Fruit fly (Drosophila melanogaster): ENCODE measurements around the gene Obp28a.

Obp28a gene

dm6 chr2L:7497265-7497664, at the start of gene Obp28a:
Gene Obp28a (minus strand): TSS chr2L:7497365.
- no peak for TF ChIP-seq CG14655 (GFP tag; optimal IDR thresholded peaks at IDR 0.05)
- TF ChIP-seq gl (tag; optimal IDR thresholded peaks at IDR 0.05): no peak
- no peak for TF ChIP-seq Pif1B (GFP tag; optimal IDR thresholded peaks at IDR 0.05)

DNA sequence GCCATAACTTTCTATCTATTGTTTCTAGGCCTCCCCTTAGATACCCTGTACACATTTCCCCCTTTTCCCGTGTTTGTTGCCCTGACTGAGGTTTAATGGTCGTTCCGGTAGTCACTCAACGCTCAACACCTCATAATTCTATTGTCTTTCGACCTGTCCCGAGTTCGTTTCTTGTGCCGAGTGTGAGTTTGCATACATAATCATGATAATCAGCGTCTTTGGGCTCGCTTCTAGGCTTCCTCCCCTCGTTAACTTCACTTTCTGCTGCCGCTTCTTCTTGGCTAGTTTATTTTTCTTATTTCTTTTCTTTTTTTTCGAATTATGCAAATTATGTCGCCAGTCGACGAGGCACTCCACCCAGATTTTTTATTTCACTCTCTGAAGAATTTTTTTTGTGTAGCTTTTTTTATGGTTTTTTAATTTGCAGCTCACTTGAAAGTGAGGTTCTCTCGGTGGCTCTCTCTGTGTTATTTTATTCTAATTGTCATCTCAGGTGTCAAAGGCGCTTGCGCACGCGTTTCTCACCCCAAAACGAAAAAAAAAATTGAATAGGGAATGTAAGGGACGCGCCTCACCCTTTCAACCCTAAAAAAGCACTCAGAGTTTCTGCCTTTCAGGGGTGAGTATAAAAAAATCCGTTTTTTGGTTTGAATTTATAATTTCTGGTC, 48.6 kb upstream of the Obp28a start:
- peak; percentile 27; the same call in 1 of the 2 replicates for TF ChIP-seq CG12605 (GFP tag; IDR thresholded peaks at IDR 0.05)
- TF ChIP-seq CG13204 (GFP tag; optimal IDR thresholded peaks at IDR 0.05): no peak
- no peak for TF ChIP-seq gl (tag; optimal IDR thresholded peaks at IDR 0.05)
- TF ChIP-seq Pif1B (GFP tag; optimal IDR thresholded peaks at IDR 0.05): no peak
- no peak for TF ChIP-seq CG17806 (tag; optimal IDR thresholded peaks at IDR 0.05)

DNA sequence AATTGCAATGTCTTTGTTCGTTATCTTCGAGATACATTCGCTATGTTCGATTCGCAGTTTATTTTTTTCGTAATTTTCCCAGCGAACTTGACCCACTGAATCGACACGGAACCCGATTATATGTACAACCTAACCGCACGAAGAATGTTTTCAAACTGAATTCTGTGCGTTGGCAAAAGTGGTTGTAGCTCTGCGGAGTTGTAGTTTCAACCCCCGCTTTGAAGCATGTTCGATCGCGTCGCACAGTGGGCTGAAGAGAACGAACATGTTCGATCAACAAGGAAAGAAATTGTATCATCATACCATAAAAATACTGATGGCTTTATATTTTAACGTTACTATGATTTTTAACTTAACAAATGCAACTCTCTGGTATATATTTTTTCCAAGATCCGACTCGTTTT, 47.1 kb upstream of the Obp28a start:
- TF ChIP-seq Ets98B (GFP tag; IDR thresholded peaks at IDR 0.05): peak; percentile 25; the same call in 1 of the 2 replicates
- no peak for TF ChIP-seq Snoo (tag; optimal IDR thresholded peaks at IDR 0.05)
- TF ChIP-seq CG10348 (GFP tag; IDR thresholded peaks at IDR 0.05): no peak
- no peak for TF ChIP-seq CG32121 (GFP tag; IDR thresholded peaks at IDR 0.05)
- no peak for TF ChIP-seq CG17806 (tag; optimal IDR thresholded peaks at IDR 0.05)
- TF ChIP-seq CG4496 (GFP tag; IDR thresholded peaks at IDR 0.05): 0 out of 3 replicates have a peak, but pooled peaks have one; percentile 11
- peak; percentile 7 for TF ChIP-seq CG8301 (tag; optimal IDR thresholded peaks at IDR 0.05)
- TF ChIP-seq CG15710 (tag; optimal IDR thresholded peaks at IDR 0.05): no peak
- TF ChIP-seq CG12605 (GFP tag; IDR thresholded peaks at IDR 0.05): 0 out of 2 replicates have a peak, but pooled peaks have one; percentile 16
- no peak for TF ChIP-seq EcR (GFP tag; optimal IDR thresholded peaks at IDR 0.05)
- no peak for TF ChIP-seq CG9948 (tag; optimal IDR thresholded peaks at IDR 0.05)
- TF ChIP-seq CG8159 (tag; optimal IDR thresholded peaks at IDR 0.05): no peak
- peak; percentile 22 for TF ChIP-seq CG14655 (GFP tag; optimal IDR thresholded peaks at IDR 0.05)
- TF ChIP-seq Pif1B (GFP tag; optimal IDR thresholded peaks at IDR 0.05): peak; percentile 30
- TF ChIP-seq Pif1A (GFP tag; optimal IDR thresholded peaks at IDR 0.05): peak; percentile 26
- no peak for TF ChIP-seq fd96Ca (GFP tag; IDR thresholded peaks at IDR 0.05)

- TF ChIP-seq D1 (tag; optimal IDR thresholded peaks at IDR 0.05) (no peak), CG12605 (GFP tag; IDR thresholded peaks at IDR 0.05) (no peak), CG34367 (tag; optimal IDR thresholded peaks at IDR 0.05) (no peak), CG15710 (tag; optimal IDR thresholded peaks at IDR 0.05) (no peak), CG14655 (GFP tag; optimal IDR thresholded peaks at IDR 0.05) (no peak), gl (tag; optimal IDR thresholded peaks at IDR 0.05) (no peak), CG13204 (GFP tag; optimal IDR thresholded peaks at IDR 0.05) (no peak), CG8159 (tag; optimal IDR thresholded peaks at IDR 0.05) (no peak), CG9948 (tag; optimal IDR thresholded peaks at IDR 0.05) (no peak), Ets98B (GFP tag; IDR thresholded peaks at IDR 0.05) (no peak), CG17806 (tag; optimal IDR thresholded peaks at IDR 0.05) (no peak), CG32121 (GFP tag; IDR thresholded peaks at IDR 0.05) (no peak), rn (GFP tag; IDR thresholded peaks at IDR 0.05) (no peak)
Observed at dm6 chr2L:7541937-7542779, 45.0 kb upstream of the Obp28a start.

- TF ChIP-seq Pif1A (GFP tag; optimal IDR thresholded peaks at IDR 0.05) (peak; percentile 54), CG13204 (GFP tag; optimal IDR thresholded peaks at IDR 0.05) (no peak), CG17806 (tag; optimal IDR thresholded peaks at IDR 0.05) (peak; percentile 78), CG8301 (tag; optimal IDR thresholded peaks at IDR 0.05) (peak; percentile 53), gl (tag; optimal IDR thresholded peaks at IDR 0.05) (peak; percentile 28), D1 (tag; optimal IDR thresholded peaks at IDR 0.05) (no peak), Ets98B (GFP tag; IDR thresholded peaks at IDR 0.05) (0 out of 2 replicates have a peak, but pooled peaks have one; percentile 17), CG4496 (GFP tag; IDR thresholded peaks at IDR 0.05) (0 out of 3 replicates have a peak, but pooled peaks have one; percentile 11), CG15710 (tag; optimal IDR thresholded peaks at IDR 0.05) (peak; percentile 72), CG14655 (GFP tag; optimal IDR thresholded peaks at IDR 0.05) (peak; percentile 68), fd96Ca (GFP tag; IDR thresholded peaks at IDR 0.05) (0 out of 3 replicates have a peak, but pooled peaks have one; percentile 21), CG10348 (GFP tag; IDR thresholded peaks at IDR 0.05) (no peak), EcR (GFP tag; optimal IDR thresholded peaks at IDR 0.05) (no peak), CG32121 (GFP tag; IDR thresholded peaks at IDR 0.05) (no peak), CG9948 (tag; optimal IDR thresholded peaks at IDR 0.05) (peak; percentile 70), CG12605 (GFP tag; IDR thresholded peaks at IDR 0.05) (no peak), CG8159 (tag; optimal IDR thresholded peaks at IDR 0.05) (peak; percentile 73), Snoo (tag; optimal IDR thresholded peaks at IDR 0.05) (no peak), CG34367 (tag; optimal IDR thresholded peaks at IDR 0.05) (peak; percentile 61), rn (GFP tag; IDR thresholded peaks at IDR 0.05) (0 out of 2 replicates have a peak, but pooled peaks have one; percentile 22), Pif1B (GFP tag; optimal IDR thresholded peaks at IDR 0.05) (peak; percentile 4)
Observed at dm6 chr2L:7541047-7541726, 44.0 kb upstream of the Obp28a start.

Data from whole organism, pupa.